Fruit fly (Drosophila melanogaster) whole organism, adult: ENCODE results near the gene FoxK.

Experiments
- CG7101 ChIP-seq: fragments of 200-800 bp; sonication (Bioruptor generic); optimal IDR thresholded peaks from 2 replicates; lab custom pipeline; 2018; ENCODE audit warnings: missing biosample characterization, mild to moderate bottlenecking, missing genetic modification characterization, moderate library complexity
- Clk ChIP-seq: fragments of 200-800 bp; sonication (Bioruptor generic); optimal IDR thresholded peaks from 2 replicates; lab custom pipeline; 2017; ENCODE audit warnings: missing biosample characterization, missing genetic modification characterization
- Mnt ChIP-seq: fragments of 200-800 bp; sonication (Bioruptor generic); optimal IDR thresholded peaks from 2 replicates; lab custom pipeline; 2016; ENCODE audit warnings: missing biosample characterization, mild to moderate bottlenecking, missing genetic modification characterization
- cnc ChIP-seq, 2 experiments: fragments of >200 bp; optimal IDR thresholded peaks; 2 replicates each; lab custom pipeline; 2017
- ovo ChIP-seq: fragments of 200-800 bp; sonication (Bioruptor generic); optimal IDR thresholded peaks from 2 replicates; lab custom pipeline; 2016; ENCODE audit warnings: missing biosample characterization, missing genetic modification characterization

dm6 chr3L:11074043-11074853 is 46.3 kb downstream of the FoxK start, which contains the start of the genes Pfdn2 and Noc1:
- TF ChIP-seq Mnt (GFP tag; lab: Kevin White, UChicago) (peak; percentile 92), ovo (peak; percentile 43), CG7101 (tag; lab: Kevin White, UChicago) (peak; percentile 66), cnc (optimal IDR thresholded peaks at IDR 0.05; lab: Kevin White, UChicago) (no peak), Clk (GFP tag; lab: Kevin White, UChicago) (no peak)
